Fruit fly (Drosophila melanogaster): Measurements from ENCODE around the gene CG42305.

CG42305 gene

DNA sequence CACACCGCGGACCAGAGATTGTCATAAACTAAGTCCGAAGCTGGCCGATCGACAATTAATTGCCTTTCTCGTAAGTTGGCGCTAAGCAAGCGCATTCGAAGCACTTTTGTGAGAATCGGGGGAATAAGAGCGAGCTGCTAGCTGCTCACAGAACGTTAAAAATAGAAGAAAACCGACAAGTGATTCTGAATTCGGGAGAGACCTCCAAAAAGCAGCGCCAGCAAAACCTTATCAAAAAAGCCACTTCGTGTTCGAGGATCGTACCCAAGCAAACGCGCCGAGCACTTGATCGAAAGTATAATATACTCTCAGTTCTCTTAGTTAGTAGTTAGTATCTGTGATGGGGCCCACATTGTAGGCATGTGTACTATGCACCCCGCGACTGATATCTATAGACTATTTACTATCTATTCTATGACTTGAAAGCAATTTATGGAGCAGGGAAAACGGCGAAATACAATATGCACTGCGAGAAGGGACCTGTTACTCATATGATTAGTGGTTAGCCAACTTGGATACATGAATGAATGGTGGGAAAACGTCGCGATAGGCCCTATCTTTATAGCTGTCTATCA lies 24.9 kb upstream of the CG42305 start:
- TF ChIP-seq CG32121 (GFP tag; IDR thresholded peaks at IDR 0.05) (no peak), CG8301 (tag; optimal IDR thresholded peaks at IDR 0.05) (no peak), CG15710 (tag; optimal IDR thresholded peaks at IDR 0.05) (no peak), CG8159 (tag; optimal IDR thresholded peaks at IDR 0.05) (no peak), fd96Ca (GFP tag; IDR thresholded peaks at IDR 0.05) (no peak), CG10348 (GFP tag; IDR thresholded peaks at IDR 0.05) (no peak), rn (GFP tag; IDR thresholded peaks at IDR 0.05) (no peak), CG9948 (tag; optimal IDR thresholded peaks at IDR 0.05) (no peak), gl (tag; optimal IDR thresholded peaks at IDR 0.05) (no peak), Snoo (tag; optimal IDR thresholded peaks at IDR 0.05) (no peak), EcR (GFP tag; optimal IDR thresholded peaks at IDR 0.05) (no peak), Ets98B (GFP tag; IDR thresholded peaks at IDR 0.05) (no peak), D1 (tag; optimal IDR thresholded peaks at IDR 0.05) (no peak), CG4496 (GFP tag; IDR thresholded peaks at IDR 0.05) (no peak), CG17806 (tag; optimal IDR thresholded peaks at IDR 0.05) (no peak), Pif1B (GFP tag; optimal IDR thresholded peaks at IDR 0.05) (no peak), CG13204 (GFP tag; optimal IDR thresholded peaks at IDR 0.05) (no peak), Pif1A (GFP tag; optimal IDR thresholded peaks at IDR 0.05) (no peak), CG14655 (GFP tag; optimal IDR thresholded peaks at IDR 0.05) (no peak), CG34367 (tag; optimal IDR thresholded peaks at IDR 0.05) (no peak)

dm6 chr2L:18788953-18789352 lies 23.5 kb upstream of the CG42305 start:
- no peak for TF ChIP-seq CG9948 (tag; optimal IDR thresholded peaks at IDR 0.05)
- no peak for TF ChIP-seq gl (tag; optimal IDR thresholded peaks at IDR 0.05)
- no peak for TF ChIP-seq CG8159 (tag; optimal IDR thresholded peaks at IDR 0.05)
- no peak for TF ChIP-seq CG10348 (GFP tag; IDR thresholded peaks at IDR 0.05)
- TF ChIP-seq Ets98B (GFP tag; IDR thresholded peaks at IDR 0.05), result no peak
- TF ChIP-seq CG32121 (GFP tag; IDR thresholded peaks at IDR 0.05), result no peak

DNA sequence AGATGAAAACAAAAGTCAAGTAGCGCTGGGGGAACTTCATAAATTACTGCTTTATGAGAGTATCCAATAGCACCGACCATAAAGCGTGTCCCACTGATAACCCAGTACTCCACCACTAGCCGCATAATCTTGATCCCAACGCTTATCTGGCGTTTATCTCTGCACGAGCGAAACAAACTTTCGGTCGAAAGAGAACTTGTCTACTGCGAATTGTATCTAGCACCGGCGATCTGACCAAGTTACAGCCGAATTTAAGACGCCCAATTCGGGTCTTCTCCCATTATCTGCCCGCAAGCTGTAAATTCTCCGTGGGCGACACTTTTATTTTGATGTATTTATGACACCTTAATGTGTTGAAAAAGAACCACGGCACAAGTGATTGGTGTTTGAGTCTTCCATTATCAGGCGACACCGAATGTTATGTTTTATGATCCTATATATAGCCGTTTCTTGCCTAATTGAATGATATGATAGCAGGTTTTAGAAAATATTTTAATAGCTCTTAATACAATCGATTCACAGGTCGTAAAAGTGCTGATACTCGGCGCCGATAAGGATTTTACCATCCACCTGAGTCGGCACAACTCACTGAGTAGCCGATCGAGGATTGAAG lies 22.6 kb upstream of the CG42305 start:
- TF ChIP-seq CG9948 (tag; optimal IDR thresholded peaks at IDR 0.05) (no peak), CG4496 (GFP tag; IDR thresholded peaks at IDR 0.05) (no peak), fd96Ca (GFP tag; IDR thresholded peaks at IDR 0.05) (no peak), Ets98B (GFP tag; IDR thresholded peaks at IDR 0.05) (no peak), rn (GFP tag; IDR thresholded peaks at IDR 0.05) (no peak), CG17806 (tag; optimal IDR thresholded peaks at IDR 0.05) (no peak), CG32121 (GFP tag; IDR thresholded peaks at IDR 0.05) (no peak), Pif1A (GFP tag; optimal IDR thresholded peaks at IDR 0.05) (no peak)

- no peak for TF ChIP-seq CG13204 (GFP tag; optimal IDR thresholded peaks at IDR 0.05)
- TF ChIP-seq fd96Ca (GFP tag; IDR thresholded peaks at IDR 0.05), result no peak
- no peak for TF ChIP-seq gl (tag; optimal IDR thresholded peaks at IDR 0.05)
- TF ChIP-seq CG15710 (tag; optimal IDR thresholded peaks at IDR 0.05), result no peak
- TF ChIP-seq CG17806 (tag; optimal IDR thresholded peaks at IDR 0.05), result no peak
- no peak for TF ChIP-seq CG10348 (GFP tag; IDR thresholded peaks at IDR 0.05)
- no peak for TF ChIP-seq CG8301 (tag; optimal IDR thresholded peaks at IDR 0.05)
- TF ChIP-seq Pif1A (GFP tag; optimal IDR thresholded peaks at IDR 0.05), result no peak
- TF ChIP-seq CG9948 (tag; optimal IDR thresholded peaks at IDR 0.05), result no peak
- no peak for TF ChIP-seq EcR (GFP tag; optimal IDR thresholded peaks at IDR 0.05)
- no peak for TF ChIP-seq CG34367 (tag; optimal IDR thresholded peaks at IDR 0.05)
- TF ChIP-seq D1 (tag; optimal IDR thresholded peaks at IDR 0.05), result no peak
- no peak for TF ChIP-seq CG32121 (GFP tag; IDR thresholded peaks at IDR 0.05)
- TF ChIP-seq Ets98B (GFP tag; IDR thresholded peaks at IDR 0.05), result no peak
- no peak for TF ChIP-seq CG12605 (GFP tag; IDR thresholded peaks at IDR 0.05)
- TF ChIP-seq Snoo (tag; optimal IDR thresholded peaks at IDR 0.05), result no peak
- TF ChIP-seq CG4496 (GFP tag; IDR thresholded peaks at IDR 0.05), result no peak
Observed at dm6 chr2L:18792806-18793205, 19.6 kb upstream of the CG42305 start, which contains the start of gene ham. TSS of gene ham (minus strand) at chr2L:18792906.

- TF ChIP-seq CG4496 (GFP tag; IDR thresholded peaks at IDR 0.05) (no peak), CG32121 (GFP tag; IDR thresholded peaks at IDR 0.05) (no peak), fd96Ca (GFP tag; IDR thresholded peaks at IDR 0.05) (no peak), Ets98B (GFP tag; IDR thresholded peaks at IDR 0.05) (no peak), CG9948 (tag; optimal IDR thresholded peaks at IDR 0.05) (no peak), CG12605 (GFP tag; IDR thresholded peaks at IDR 0.05) (no peak), CG13204 (GFP tag; optimal IDR thresholded peaks at IDR 0.05) (no peak), Snoo (tag; optimal IDR thresholded peaks at IDR 0.05) (no peak), CG15710 (tag; optimal IDR thresholded peaks at IDR 0.05) (no peak), Pif1B (GFP tag; optimal IDR thresholded peaks at IDR 0.05) (no peak), Pif1A (GFP tag; optimal IDR thresholded peaks at IDR 0.05) (no peak), CG34367 (tag; optimal IDR thresholded peaks at IDR 0.05) (no peak), D1 (tag; optimal IDR thresholded peaks at IDR 0.05) (no peak), rn (GFP tag; IDR thresholded peaks at IDR 0.05) (no peak), CG17806 (tag; optimal IDR thresholded peaks at IDR 0.05) (no peak), gl (tag; optimal IDR thresholded peaks at IDR 0.05) (no peak), CG10348 (GFP tag; IDR thresholded peaks at IDR 0.05) (no peak), CG8301 (tag; optimal IDR thresholded peaks at IDR 0.05) (no peak), EcR (GFP tag; optimal IDR thresholded peaks at IDR 0.05) (no peak)
Observed at dm6 chr2L:18793243-18793642, 19.2 kb upstream of the CG42305 start.

DNA sequence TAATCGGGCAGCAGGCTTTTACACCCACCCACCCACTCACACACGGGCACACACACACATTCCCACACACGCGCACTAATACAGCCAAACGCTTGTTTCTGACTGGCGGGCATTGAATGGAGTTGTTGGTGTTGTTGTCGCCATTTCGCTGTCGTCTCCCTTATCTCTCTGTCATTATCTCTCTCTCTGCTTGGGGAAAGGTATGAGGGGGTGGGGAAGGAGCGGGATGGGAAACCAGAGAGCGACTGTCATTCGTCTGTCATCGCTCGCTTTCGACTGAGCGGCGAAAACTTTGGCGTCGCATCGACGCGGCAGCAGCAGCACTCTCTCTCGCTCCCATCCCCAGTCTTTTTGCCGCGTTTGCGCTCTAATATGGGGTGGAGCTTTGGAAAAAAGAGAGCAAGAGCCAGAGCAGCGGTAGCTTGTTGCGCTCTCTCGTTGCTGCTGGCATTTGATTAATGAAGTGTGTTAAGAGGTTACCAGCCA lies 16.5 kb upstream of the CG42305 start:
- TF ChIP-seq fd96Ca (GFP tag; IDR thresholded peaks at IDR 0.05) (peak; percentile 32; the same call in 1 of the 3 replicates), CG8301 (tag; optimal IDR thresholded peaks at IDR 0.05) (no peak), CG4496 (GFP tag; IDR thresholded peaks at IDR 0.05) (0 out of 3 replicates have a peak, but pooled peaks have one; percentile 26)
